Comparison of ENCODE assay signal across 5 worm cellular contexts in genomic region chrX:10684533-10684932, ce11.
TF ChIP-seq lines count a peak whose summit lies in the region.

No protein-coding gene starts in this region.

TF ChIP-seq in whole organism, L1 larva, 84 proteins besides CTCF, POLR2A, EP300 and RAD21 (continued from another document and continues in another):
- TF ChIP-seq alr-1 (tag; optimal IDR thresholded peaks at IDR 0.05; lab: Kevin White, UChicago; ENCODE audit: borderline replicate concordance) (no peak), C16A3.4 (tag; optimal IDR thresholded peaks at IDR 0.05; lab: Kevin White, UChicago) (peak; percentile 71), lin-35 (GFP tag; optimal IDR thresholded peaks at IDR 0.05; lab: Kevin White, UChicago) (peak; percentile 37 to 75), lir-3 (tag; optimal IDR thresholded peaks at IDR 0.05; lab: Kevin White, UChicago; ENCODE audit: poor library complexity) (no peak), ceh-82 (tag; optimal IDR thresholded peaks at IDR 0.05; lab: Kevin White, UChicago) (no peak), nhr-47 (tag; optimal IDR thresholded peaks at IDR 0.05; lab: Kevin White, UChicago) (peak; percentile 40), mef-2 (tag; optimal IDR thresholded peaks at IDR 0.05; lab: Kevin White, UChicago) (no peak), nhr-20 (tag; optimal IDR thresholded peaks at IDR 0.05; lab: Kevin White, UChicago) (peak; percentile 89), mep-1 (tag; optimal IDR thresholded peaks at IDR 0.05; lab: Kevin White, UChicago) (peak; percentile 61), nhr-237 (tag; optimal IDR thresholded peaks at IDR 0.05; lab: Kevin White, UChicago) (no peak), nhr-85 (tag; lab: Kevin White, UChicago) (peak; percentile 88), C34B4.2 (tag; optimal IDR thresholded peaks at IDR 0.05; lab: Kevin White, UChicago) (no peak), nhr-90 (tag; optimal IDR thresholded peaks at IDR 0.05; lab: Kevin White, UChicago; ENCODE audit: poor library complexity) (peak; percentile 57), irx-1 (tag; optimal IDR thresholded peaks at IDR 0.05; lab: Kevin White, UChicago) (peak; percentile 4), fos-1 (tag; optimal IDR thresholded peaks at IDR 0.05; lab: Kevin White, UChicago) (peak; percentile 4), tlp-1 (tag; optimal IDR thresholded peaks at IDR 0.05; lab: Kevin White, UChicago) (no peak), tbx-2 (tag; optimal IDR thresholded peaks at IDR 0.05; lab: Kevin White, UChicago) (peak; percentile 49), ceh-8 (GFP tag; optimal IDR thresholded peaks at IDR 0.05; lab: Kevin White, UChicago) (no peak), hpl-2 (GFP tag; optimal IDR thresholded peaks at IDR 0.05; lab: Kevin White, UChicago) (no peak), skn-1 (tag; optimal IDR thresholded peaks at IDR 0.05; lab: Kevin White, UChicago) (peak; percentile 18), unc-98 (GFP tag; IDR thresholded peaks at IDR 0.05; lab: Robert Waterston, UW) (no peak), C04F5.9 (tag; optimal IDR thresholded peaks at IDR 0.05; lab: Kevin White, UChicago) (no peak), snpc-4 (tag; optimal IDR thresholded peaks at IDR 0.05; lab: Kevin White, UChicago) (peak; percentile 35), unc-130 (tag; optimal IDR thresholded peaks at IDR 0.05; lab: Kevin White, UChicago) (peak; percentile 73), sptf-1 (tag; optimal IDR thresholded peaks at IDR 0.05; lab: Kevin White, UChicago) (no peak), nhr-19 (GFP tag; conservative IDR thresholded peaks at IDR 0.05; lab: Robert Waterston, UW) (peak; percentile 62), ceh-63 (GFP tag; optimal IDR thresholded peaks at IDR 0.05; lab: Kevin White, UChicago) (no peak)

TF ChIP-seq in whole organism, L2 larva, 48 proteins besides CTCF, POLR2A, EP300 and RAD21 (continued from another document):
- TF ChIP-seq lsy-2 (tag; optimal IDR thresholded peaks at IDR 0.05; lab: Kevin White, UChicago) (peak in 1 of 2 experiments; percentile 62), nhr-21 (tag; optimal IDR thresholded peaks at IDR 0.05; lab: Kevin White, UChicago) (peak; percentile 69), crh-2 (tag; optimal IDR thresholded peaks at IDR 0.05; lab: Kevin White, UChicago) (peak; percentile 86), nhr-129 (tag; optimal IDR thresholded peaks at IDR 0.05; lab: Kevin White, UChicago) (peak; percentile 84), alr-1 (tag; optimal IDR thresholded peaks at IDR 0.05; lab: Kevin White, UChicago) (no peak), ztf-4 (tag; optimal IDR thresholded peaks at IDR 0.05; lab: Kevin White, UChicago) (peak; percentile 12), nhr-237 (tag; optimal IDR thresholded peaks at IDR 0.05; lab: Kevin White, UChicago) (no peak), nhr-77 (tag; optimal IDR thresholded peaks at IDR 0.05; lab: Kevin White, UChicago) (no peak), sem-4 (tag; optimal IDR thresholded peaks at IDR 0.05; lab: Kevin White, UChicago) (peak; percentile 71), sma-9 (GFP tag; optimal IDR thresholded peaks at IDR 0.05; lab: Kevin White, UChicago) (peak; percentile 61), sma-9 (tag; optimal IDR thresholded peaks at IDR 0.05; lab: Kevin White, UChicago) (no peak), mdl-1 (tag; optimal IDR thresholded peaks at IDR 0.05; lab: Kevin White, UChicago) (peak in 1 of 2 experiments; percentile 26), elt-3 (tag; optimal IDR thresholded peaks at IDR 0.05; lab: Kevin White, UChicago) (no peak), sma-3 (GFP tag; optimal IDR thresholded peaks at IDR 0.05; lab: Kevin White, UChicago) (peak; percentile 61), gmeb-1 (tag; optimal IDR thresholded peaks at IDR 0.05; lab: Kevin White, UChicago) (peak; percentile 31)

TF ChIP-seq in whole organism, L3 larva, 47 proteins besides CTCF, POLR2A, EP300 and RAD21 (continued from another document):
- TF ChIP-seq unc-62 (GFP tag; optimal IDR thresholded peaks at IDR 0.05; lab: Kevin White, UChicago) (peak; percentile 49), nhr-43 (tag; optimal IDR thresholded peaks at IDR 0.05; lab: Kevin White, UChicago; ENCODE audit: poor library complexity, severe bottlenecking) (peak; percentile 45), pha-4 (tag; optimal IDR thresholded peaks at IDR 0.05; lab: Kevin White, UChicago) (peak; percentile 66), zag-1 (tag; optimal IDR thresholded peaks at IDR 0.05; lab: Kevin White, UChicago) (no peak), nhr-23 (tag; optimal IDR thresholded peaks at IDR 0.05; lab: Kevin White, UChicago) (peak; percentile 83), pqm-1 (tag; optimal IDR thresholded peaks at IDR 0.05; lab: Kevin White, UChicago) (peak; percentile 47), mdl-1 (tag; optimal IDR thresholded peaks at IDR 0.05; lab: Kevin White, UChicago) (peak; percentile 1), nhr-28 (tag; optimal IDR thresholded peaks at IDR 0.05; lab: Kevin White, UChicago) (no peak), ceh-28 (tag; optimal IDR thresholded peaks at IDR 0.05; lab: Kevin White, UChicago) (peak; percentile 89), elt-1 (tag; optimal IDR thresholded peaks at IDR 0.05; lab: Kevin White, UChicago) (no peak), lin-39 (tag; optimal IDR thresholded peaks at IDR 0.05; lab: Kevin White, UChicago) (peak; percentile 41), hmg-11 (tag; optimal IDR thresholded peaks at IDR 0.05; lab: Kevin White, UChicago) (peak; percentile 38), snpc-4 (tag; optimal IDR thresholded peaks at IDR 0.05; lab: Kevin White, UChicago) (peak; percentile 55), nhr-25 (tag; optimal IDR thresholded peaks at IDR 0.05; lab: Kevin White, UChicago) (peak; percentile 85), elt-2 (tag; optimal IDR thresholded peaks at IDR 0.05; lab: Kevin White, UChicago) (peak; percentile 54), elt-3 (tag; optimal IDR thresholded peaks at IDR 0.05; lab: Kevin White, UChicago) (peak in 1 of 3 experiments; percentile 10), nhr-12 (tag; optimal IDR thresholded peaks at IDR 0.05; lab: Kevin White, UChicago) (no peak), nfya-1 (tag; optimal IDR thresholded peaks at IDR 0.05; lab: Kevin White, UChicago; ENCODE audit: insufficient read depth) (peak; percentile 55), egl-27 (tag; optimal IDR thresholded peaks at IDR 0.05; lab: Kevin White, UChicago) (no peak)
TF ChIP-seq in whole organism, L3 larva: peak in this region for 17.

TF ChIP-seq in whole organism, L4 larva, 104 proteins besides CTCF, POLR2A, EP300 and RAD21 (continued from another document):
- peak; percentile 80 for TF ChIP-seq hlh-30 (tag; optimal IDR thresholded peaks at IDR 0.05; lab: Kevin White, UChicago; ENCODE audit: insufficient read depth)
- no peak for TF ChIP-seq nhr-237 (tag; optimal IDR thresholded peaks at IDR 0.05; lab: Kevin White, UChicago)
- TF ChIP-seq daf-16 (GFP tag; optimal IDR thresholded peaks at IDR 0.05; lab: Kevin White, UChicago), result peak in 1 of 2 experiments; percentile 76
- TF ChIP-seq daf-16 (tag; optimal IDR thresholded peaks at IDR 0.05; lab: Kevin White, UChicago), result peak; percentile 80
- TF ChIP-seq ceh-28 (tag; optimal IDR thresholded peaks at IDR 0.05; lab: Kevin White, UChicago), result peak; percentile 49
- peak; percentile 30 for TF ChIP-seq ztf-7 (tag; optimal IDR thresholded peaks at IDR 0.05; lab: Kevin White, UChicago)
- TF ChIP-seq dve-1 (tag; optimal IDR thresholded peaks at IDR 0.05; lab: Kevin White, UChicago; ENCODE audit: insufficient read depth), result peak; percentile 47
- peak; percentile 84 for TF ChIP-seq nhr-28 (tag; optimal IDR thresholded peaks at IDR 0.05; lab: Kevin White, UChicago)
- TF ChIP-seq mdl-1 (tag; optimal IDR thresholded peaks at IDR 0.05; lab: Kevin White, UChicago), result peak in 1 of 2 experiments; percentile 61
- TF ChIP-seq nhr-11 (tag; optimal IDR thresholded peaks at IDR 0.05; lab: Kevin White, UChicago), result peak; percentile 47
- TF ChIP-seq dmd-6 (GFP tag; IDR thresholded peaks at IDR 0.05; lab: Robert Waterston, UW), result peak; percentile 54
- TF ChIP-seq lsy-2 (tag; optimal IDR thresholded peaks at IDR 0.05; lab: Kevin White, UChicago), result peak in 1 of 2 experiments; percentile 40
- TF ChIP-seq mep-1 (tag; optimal IDR thresholded peaks at IDR 0.05; lab: Kevin White, UChicago), result peak; percentile 60

TF ChIP-seq in whole organism, young adult, 124 proteins besides CTCF, POLR2A, EP300 and RAD21 (continued from another document):
- no peak for TF ChIP-seq lsy-27 (tag; optimal IDR thresholded peaks at IDR 0.05; lab: Kevin White, UChicago; ENCODE audit: borderline replicate concordance, insufficient read depth)
- no peak for TF ChIP-seq hmg-1.2 (GFP tag; IDR thresholded peaks at IDR 0.05; lab: Robert Waterston, UW)
- no peak for TF ChIP-seq rec-8 (tag; optimal IDR thresholded peaks at IDR 0.05; lab: Kevin White, UChicago)
- peak; percentile 19 for TF ChIP-seq lin-40 (tag; optimal IDR thresholded peaks at IDR 0.05; lab: Kevin White, UChicago)
- TF ChIP-seq unc-62 (GFP tag; optimal IDR thresholded peaks at IDR 0.05; lab: Kevin White, UChicago), result no peak
- peak; percentile 77 for TF ChIP-seq nhr-80 (tag; optimal IDR thresholded peaks at IDR 0.05; lab: Kevin White, UChicago)
- TF ChIP-seq nfya-2 (GFP tag; IDR thresholded peaks at IDR 0.05; lab: Robert Waterston, UW), result no peak
- no peak for TF ChIP-seq dpff-1 (tag; optimal IDR thresholded peaks at IDR 0.05; lab: Kevin White, UChicago)
- no peak for TF ChIP-seq D2030.7 (GFP tag; IDR thresholded peaks at IDR 0.05; lab: Robert Waterston, UW)
- no peak for TF ChIP-seq tbx-9 (tag; optimal IDR thresholded peaks at IDR 0.05; lab: Kevin White, UChicago; ENCODE audit: borderline replicate concordance)
- no peak for TF ChIP-seq F10E7.11 (tag; optimal IDR thresholded peaks at IDR 0.05; lab: Kevin White, UChicago)
- no peak for TF ChIP-seq snpc-1.3 (tag; optimal IDR thresholded peaks at IDR 0.05; lab: Kevin White, UChicago; ENCODE audit: insufficient read depth)
